Worm (Caenorhabditis elegans) whole organism, young adult: ENCODE data around the gene F58E6.4.

Source experiments
- B0019.2 ChIP-seq: fragments of 200-800 bp; sonication (Bioruptor generic); conservative IDR thresholded peaks from 2 replicates; pipeline ENCODE4 v1.3.6; 2022; ENCODE audit warnings: missing genetic modification reagents, missing genetic modification characterization, missing compliant biosample characterization
- B0035.1 ChIP-seq: sonication (generic microtip); optimal IDR thresholded peaks from 2 replicates; lab custom pipeline; 2016; ENCODE audit warnings: missing genetic modification characterization, mild to moderate bottlenecking, missing compliant biosample characterization, missing genotype, missing genetic modification reagents
- D2030.7 ChIP-seq: fragments of 200-800 bp; sonication (Bioruptor generic); IDR thresholded peaks from 2 replicates; pipeline ENCODE4 v1.3.6; 2022; ENCODE audit warnings: missing genetic modification reagents, missing genetic modification characterization, missing compliant biosample characterization
- F33H1.4 ChIP-seq: fragments of 200-800 bp; sonication (Bioruptor generic); IDR thresholded peaks from 2 replicates; pipeline ENCODE4 v1.3.6; 2022; ENCODE audit warnings: missing genetic modification reagents, missing genetic modification characterization, missing compliant biosample characterization
- F37B4.10 ChIP-seq: fragments of 200-800 bp; sonication (Bioruptor generic); IDR thresholded peaks from 2 replicates; pipeline ENCODE4 v1.3.6; 2022; ENCODE audit warnings: missing genetic modification characterization, missing compliant biosample characterization
- K11D2.4 ChIP-seq: fragments of 200-800 bp; sonication (Bioruptor generic); IDR thresholded peaks from 2 replicates; pipeline ENCODE4 v1.3.6; 2022; ENCODE audit warnings: missing genetic modification reagents, missing genetic modification characterization, missing compliant biosample characterization
- K12H6.12 ChIP-seq: fragments of 200-800 bp; sonication (Bioruptor generic); optimal IDR thresholded peaks from 2 replicates; lab custom pipeline; 2018; ENCODE audit warnings: mild to moderate bottlenecking, missing genetic modification characterization, missing compliant biosample characterization
- T26A5.8 ChIP-seq: sonication (generic microtip); optimal IDR thresholded peaks from 2 replicates; lab custom pipeline; 2016; ENCODE audit warnings: missing genetic modification characterization, missing compliant biosample characterization
- aptf-2 ChIP-seq: fragments of 200-800 bp; sonication (Bioruptor generic); conservative IDR thresholded peaks from 2 replicates; pipeline ENCODE4 v1.3.6; 2022; ENCODE audit warnings: missing genetic modification reagents, missing genetic modification characterization, missing compliant biosample characterization
- attf-5 ChIP-seq: fragments of 200-800 bp; sonication (Bioruptor generic); optimal IDR thresholded peaks from 2 replicates; lab custom pipeline; 2018; ENCODE audit warnings: mild to moderate bottlenecking, missing genetic modification characterization, missing compliant biosample characterization
- cebp-1 ChIP-seq, 2 experiments: fragments of 200-800 bp in 1 of 2; sonication (Bioruptor generic) in 1 of 2; sonication (generic microtip) in 1 of 2; IDR thresholded peaks in 1 of 2; optimal IDR thresholded peaks in 1 of 2; 2 replicates each; pipeline versions ENCODE4 v1.3.6 to Lab custom; 2017 to 2022; ENCODE audit warnings: missing compliant biosample characterization in 2 of 2, missing genetic modification characterization in 2 of 2, mild to moderate bottlenecking in 1 of 2, missing genetic modification reagents in 1 of 2, moderate library complexity in 1 of 2
- ceh-27 ChIP-seq: fragments of 200-800 bp; sonication (Bioruptor generic); optimal IDR thresholded peaks from 2 replicates; lab custom pipeline; 2018; ENCODE audit warnings: mild to moderate bottlenecking, missing genetic modification characterization, moderate library complexity, missing compliant biosample characterization
- ceh-91 ChIP-seq: fragments of 200-800 bp; sonication (Bioruptor generic); IDR thresholded peaks from 2 replicates; pipeline ENCODE4 v1.3.6; 2022; ENCODE audit warnings: missing genetic modification reagents, missing genetic modification characterization, missing compliant biosample characterization
- chd-7 ChIP-seq: sonication (generic microtip); optimal IDR thresholded peaks from 2 replicates; lab custom pipeline; 2016; ENCODE audit warnings: mild to moderate bottlenecking, missing genetic modification characterization, moderate library complexity, missing compliant biosample characterization
- dox-1 ChIP-seq: fragments of 200-800 bp; sonication (Bioruptor generic); IDR thresholded peaks from 2 replicates; pipeline ENCODE4 v1.3.6; 2022; ENCODE audit warnings: missing genetic modification reagents, missing genetic modification characterization, missing compliant biosample characterization
- dpl-1 ChIP-seq: fragments of 150-350 bp; optimal IDR thresholded peaks from 2 replicates; lab custom pipeline; 2014; ENCODE audit warnings: missing biosample characterization, missing genetic modification reagents, missing genetic modification characterization
- efl-1 ChIP-seq: fragments of 150-350 bp; optimal IDR thresholded peaks from 2 replicates; lab custom pipeline; 2014; ENCODE audit warnings: missing biosample characterization, missing genetic modification reagents, missing genetic modification characterization
- egl-18 ChIP-seq: fragments of 200-800 bp; sonication (Bioruptor generic); IDR thresholded peaks from 2 replicates; pipeline ENCODE4 v1.3.6; 2022; ENCODE audit warnings: missing genetic modification reagents, missing genetic modification characterization, missing compliant biosample characterization
- egrh-3 ChIP-seq: fragments of 200-800 bp; sonication (Bioruptor generic); IDR thresholded peaks from 2 replicates; pipeline ENCODE4 v1.3.6; 2022; ENCODE audit warnings: missing genetic modification reagents, missing genetic modification characterization, missing compliant biosample characterization
- ets-4 ChIP-seq: fragments of 200-800 bp; sonication (Bioruptor generic); optimal IDR thresholded peaks from 2 replicates; lab custom pipeline; 2018; ENCODE audit warnings: mild to moderate bottlenecking, missing genetic modification characterization, missing compliant biosample characterization
- gei-17 ChIP-seq: fragments of 200-800 bp; sonication (Bioruptor generic); optimal IDR thresholded peaks from 2 replicates; lab custom pipeline; 2018; ENCODE audit warnings: mild to moderate bottlenecking, missing genetic modification characterization, missing compliant biosample characterization
- him-1 ChIP-seq: sonication (generic microtip); optimal IDR thresholded peaks from 2 replicates; lab custom pipeline; 2016; ENCODE audit warnings: missing genotype, missing genetic modification reagents, missing genetic modification characterization, missing compliant biosample characterization
- hmg-1.2 ChIP-seq: fragments of 200-800 bp; sonication (Bioruptor generic); IDR thresholded peaks from 2 replicates; pipeline ENCODE4 v1.3.6; 2022; ENCODE audit warnings: missing genetic modification reagents, missing genetic modification characterization, missing compliant biosample characterization
- hmg-20 ChIP-seq: fragments of 200-800 bp; sonication (Bioruptor generic); IDR thresholded peaks from 2 replicates; pipeline ENCODE4 v1.3.6; 2022; ENCODE audit warnings: missing genetic modification reagents, missing genetic modification characterization, missing compliant biosample characterization
- hrde-1 ChIP-seq: sonication (generic microtip); optimal IDR thresholded peaks from 2 replicates; lab custom pipeline; 2016; ENCODE audit warnings: missing genetic modification characterization, mild to moderate bottlenecking, missing compliant biosample characterization, moderate library complexity, missing genotype, missing genetic modification reagents, borderline replicate concordance
- lag-1 ChIP-seq: fragments of 200-800 bp; sonication (Bioruptor generic); IDR thresholded peaks from 2 replicates; pipeline ENCODE4 v1.3.6; 2022; ENCODE audit warnings: missing genetic modification reagents, missing genetic modification characterization, missing compliant biosample characterization
- lsl-1 ChIP-seq: fragments of 200-800 bp; sonication (Bioruptor generic); optimal IDR thresholded peaks from 2 replicates; lab custom pipeline; 2018; ENCODE audit warnings: mild to moderate bottlenecking, missing genetic modification characterization, moderate library complexity, missing compliant biosample characterization
- madf-3 ChIP-seq: fragments of 200-800 bp; sonication (Bioruptor generic); IDR thresholded peaks from 2 replicates; pipeline ENCODE4 v1.3.6; 2022; ENCODE audit warnings: missing genetic modification reagents, missing genetic modification characterization, missing compliant biosample characterization
- madf-6 ChIP-seq: fragments of 200-800 bp; sonication (Bioruptor generic); IDR thresholded peaks from 2 replicates; pipeline ENCODE4 v1.3.6; 2022; ENCODE audit warnings: missing genetic modification reagents, missing genetic modification characterization, missing compliant biosample characterization
- madf-8 ChIP-seq: fragments of 200-800 bp; sonication (Bioruptor generic); conservative IDR thresholded peaks from 2 replicates; pipeline ENCODE4 v1.3.6; 2022; ENCODE audit warnings: missing genetic modification reagents, missing genetic modification characterization, missing compliant biosample characterization
- mcd-1 ChIP-seq: fragments of 200-800 bp; sonication (Bioruptor generic); IDR thresholded peaks from 2 replicates; pipeline ENCODE4 v1.3.6; 2022; ENCODE audit warnings: missing genetic modification reagents, missing genetic modification characterization, missing compliant biosample characterization
- mes-4 ChIP-seq: sonication (generic microtip); optimal IDR thresholded peaks from 2 replicates; lab custom pipeline; 2016; ENCODE audit warnings: missing genotype, missing genetic modification characterization, missing compliant biosample characterization
- nfya-1 ChIP-seq: sonication (generic microtip); optimal IDR thresholded peaks from 2 replicates; lab custom pipeline; 2017; ENCODE audit warnings: antibody characterized with exemption, missing compliant biosample characterization, missing genetic modification characterization, borderline replicate concordance; ENCODE audit not compliant: insufficient read depth
- nfya-2 ChIP-seq: fragments of 200-800 bp; sonication (Bioruptor generic); IDR thresholded peaks from 2 replicates; pipeline ENCODE4 v1.3.6; 2022; ENCODE audit warnings: missing genetic modification reagents, missing genetic modification characterization, missing compliant biosample characterization
- nfyb-1 ChIP-seq: fragments of 200-800 bp; sonication (Bioruptor generic); IDR thresholded peaks from 2 replicates; pipeline ENCODE4 v1.3.6; 2022; ENCODE audit warnings: missing genetic modification reagents, missing genetic modification characterization, missing compliant biosample characterization
- nhr-179 ChIP-seq: sonication (generic microtip); optimal IDR thresholded peaks from 2 replicates; lab custom pipeline; 2016; ENCODE audit warnings: mild to moderate bottlenecking, missing genetic modification characterization, missing compliant biosample characterization
- pha-4 ChIP-seq: fragments of 150-350 bp; sonication (generic microtip); optimal IDR thresholded peaks from 2 replicates; lab custom pipeline; 2014; ENCODE audit warnings: missing biosample characterization, missing genetic modification reagents, missing genetic modification characterization
- repo-1 ChIP-seq: sonication (generic microtip); optimal IDR thresholded peaks from 2 replicates; lab custom pipeline; 2017; ENCODE audit warnings: mild to moderate bottlenecking, missing genetic modification characterization, missing compliant biosample characterization
- snpc-3.4 ChIP-seq: sonication (generic microtip); optimal IDR thresholded peaks from 2 replicates; lab custom pipeline; 2017; ENCODE audit warnings: missing genetic modification characterization, mild to moderate bottlenecking, missing compliant biosample characterization, antibody characterized with exemption, moderate library complexity, missing genotype, missing genetic modification reagents
- somi-1 ChIP-seq: fragments of 200-800 bp; sonication (Bioruptor generic); optimal IDR thresholded peaks from 2 replicates; lab custom pipeline; 2018; ENCODE audit warnings: mild to moderate bottlenecking, missing genetic modification characterization, missing compliant biosample characterization
- tlf-1 ChIP-seq: fragments of 200-800 bp; sonication (Bioruptor generic); optimal IDR thresholded peaks from 2 replicates; lab custom pipeline; 2018; ENCODE audit warnings: mild to moderate bottlenecking, missing genetic modification characterization, missing compliant biosample characterization
- unc-130 ChIP-seq: sonication (generic microtip); optimal IDR thresholded peaks from 2 replicates; lab custom pipeline; 2016; ENCODE audit warnings: missing genetic modification reagents, missing genetic modification characterization, missing compliant biosample characterization
- xnd-1 ChIP-seq: sonication (generic microtip); optimal IDR thresholded peaks from 2 replicates; lab custom pipeline; 2016; ENCODE audit warnings: missing genotype, missing genetic modification reagents, missing genetic modification characterization, missing compliant biosample characterization
- zfh-2 ChIP-seq: fragments of 200-800 bp; sonication (Bioruptor generic); conservative IDR thresholded peaks from 2 replicates; pipeline ENCODE4 v1.3.6; 2022; ENCODE audit warnings: missing genetic modification reagents, missing genetic modification characterization, missing compliant biosample characterization
- ztf-28 ChIP-seq: fragments of 200-800 bp; sonication (Bioruptor generic); IDR thresholded peaks from 2 replicates; pipeline ENCODE4 v1.3.6; 2022; ENCODE audit warnings: missing genetic modification reagents, missing genetic modification characterization, missing compliant biosample characterization
- ztf-3 ChIP-seq: fragments of 200-800 bp; sonication (Bioruptor generic); optimal IDR thresholded peaks from 2 replicates; lab custom pipeline; 2018; ENCODE audit warnings: mild to moderate bottlenecking, missing genetic modification characterization, missing compliant biosample characterization

F58E6.4 gene

DNA sequence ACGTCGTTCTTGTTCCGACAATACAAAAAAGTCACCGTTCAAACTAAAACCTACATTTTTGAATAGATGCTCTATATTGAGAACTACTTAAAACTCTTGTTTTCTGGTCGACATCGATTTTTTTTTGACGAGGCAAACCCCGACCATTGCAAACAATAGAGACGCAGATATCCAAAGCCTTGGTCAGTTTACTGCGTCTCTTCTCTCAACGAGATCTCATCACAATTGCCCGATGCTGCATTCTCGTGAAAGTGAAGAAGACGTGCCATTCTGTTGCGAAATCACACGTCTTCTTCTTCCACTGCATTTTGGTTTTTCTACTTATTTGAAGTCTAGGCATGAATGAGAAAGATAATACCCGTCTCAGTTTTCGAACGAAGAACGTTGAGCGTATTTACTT lies 45.8 kb downstream of the F58E6.4 start:
- TF ChIP-seq B0019.2 (GFP tag; lab: Robert Waterston, UW) = no peak
- TF ChIP-seq cebp-1 (GFP tag; IDR thresholded peaks at IDR 0.05; lab: Robert Waterston, UW) = peak; percentile 78; the same call in 1 of the 2 replicates
- peak; percentile 96 for TF ChIP-seq cebp-1 (tag; optimal IDR thresholded peaks at IDR 0.05; lab: Kevin White, UChicago)
- TF ChIP-seq K12H6.12 (tag; lab: Kevin White, UChicago) = peak; percentile 47
- TF ChIP-seq hmg-1.2 (GFP tag; lab: Robert Waterston, UW) = peak; percentile 63; the same call in 1 of the 2 replicates
- TF ChIP-seq ceh-27 (GFP tag; lab: Kevin White, UChicago) = peak; percentile 74
- TF ChIP-seq, all 124 proteins: peak for 4

DNA sequence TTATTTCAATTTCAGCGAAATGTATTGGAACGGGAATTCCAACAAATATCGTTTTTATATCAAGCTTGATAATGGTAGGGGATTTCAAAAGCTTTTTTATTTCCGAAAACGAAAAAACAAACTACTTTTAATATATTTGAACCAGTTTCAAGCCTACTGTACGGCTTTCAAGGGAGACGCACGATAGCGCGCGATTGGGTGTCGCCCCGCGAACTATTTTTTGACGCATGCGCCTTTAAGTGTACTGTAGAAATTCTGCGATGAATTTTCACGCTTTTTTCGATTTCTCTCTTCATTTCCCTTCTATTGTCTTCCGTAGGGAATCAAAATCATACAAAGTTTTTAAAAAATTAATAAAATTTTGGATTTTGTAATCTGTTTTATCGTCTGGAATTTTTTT lies 46.7 kb downstream of the F58E6.4 start:
- TF ChIP-seq dpl-1 (GFP tag; lab: Kevin White, UChicago) = peak; percentile 43
- no peak for TF ChIP-seq nfyb-1 (GFP tag; lab: Robert Waterston, UW)
- no peak for TF ChIP-seq nhr-179 (tag; lab: Kevin White, UChicago)
- TF ChIP-seq D2030.7 (GFP tag; lab: Robert Waterston, UW) = no peak; the same call in 1 of the 2 replicates
- TF ChIP-seq snpc-3.4 (tag; lab: Kevin White, UChicago) = no peak
- TF ChIP-seq madf-3 (GFP tag; lab: Robert Waterston, UW) = no peak
- TF ChIP-seq T26A5.8 (tag; lab: Kevin White, UChicago) = no peak
- no peak for TF ChIP-seq ets-4 (GFP tag; lab: Kevin White, UChicago)
- no peak for TF ChIP-seq attf-5
- no peak for TF ChIP-seq cebp-1 (GFP tag; IDR thresholded peaks at IDR 0.05; lab: Robert Waterston, UW)
- TF ChIP-seq cebp-1 (tag; optimal IDR thresholded peaks at IDR 0.05; lab: Kevin White, UChicago) = no peak
- peak; percentile 85 for TF ChIP-seq efl-1 (GFP tag; lab: Kevin White, UChicago)
- peak; percentile 64 for TF ChIP-seq F33H1.4 (GFP tag; lab: Robert Waterston, UW)
- no peak for TF ChIP-seq hmg-1.2 (GFP tag; lab: Robert Waterston, UW)
- TF ChIP-seq ztf-28 (GFP tag; lab: Robert Waterston, UW) = no peak
- no peak for TF ChIP-seq egrh-3 (GFP tag; lab: Robert Waterston, UW)
- no peak for TF ChIP-seq B0035.1 (tag; lab: Kevin White, UChicago)
- TF ChIP-seq pha-4 (tag; lab: Kevin White, UChicago) = no peak
- no peak for TF ChIP-seq dox-1
- no peak for TF ChIP-seq unc-130 (GFP tag; lab: Kevin White, UChicago)
- no peak for TF ChIP-seq egl-18 (GFP tag; lab: Robert Waterston, UW)
- TF ChIP-seq F37B4.10 (GFP tag; lab: Robert Waterston, UW) = no peak
- no peak for TF ChIP-seq K11D2.4 (GFP tag; lab: Robert Waterston, UW)
- TF ChIP-seq madf-6 (GFP tag; lab: Robert Waterston, UW) = peak; percentile 83
- no peak for TF ChIP-seq repo-1 (tag; lab: Kevin White, UChicago)
- TF ChIP-seq hrde-1 = no peak
- TF ChIP-seq lsl-1 (GFP tag; lab: Kevin White, UChicago) = peak; percentile 86
- no peak for TF ChIP-seq gei-17 (GFP tag; lab: Kevin White, UChicago)
- TF ChIP-seq lag-1 (GFP tag; lab: Robert Waterston, UW) = no peak
- TF ChIP-seq somi-1 (GFP tag; lab: Kevin White, UChicago) = no peak
- TF ChIP-seq chd-7 = no peak
- no peak for TF ChIP-seq tlf-1 (GFP tag; lab: Kevin White, UChicago)
- TF ChIP-seq ceh-91 (GFP tag; lab: Robert Waterston, UW) = peak; percentile 63
- TF ChIP-seq hmg-20 (GFP tag; lab: Robert Waterston, UW) = no peak
- TF ChIP-seq mes-4 (tag; lab: Kevin White, UChicago) = no peak
- TF ChIP-seq zfh-2 (GFP tag; lab: Robert Waterston, UW) = no peak
- no peak for TF ChIP-seq mcd-1 (GFP tag; lab: Robert Waterston, UW)
- peak; percentile 44 for TF ChIP-seq madf-8 (GFP tag; lab: Robert Waterston, UW)
- no peak for TF ChIP-seq aptf-2
- no peak for TF ChIP-seq ztf-3 (GFP tag; lab: Kevin White, UChicago)
- TF ChIP-seq nfya-2 = no peak
- peak; percentile 42 for TF ChIP-seq xnd-1 (tag; lab: Kevin White, UChicago)
- no peak for TF ChIP-seq nfya-1 (tag; lab: Kevin White, UChicago)
- TF ChIP-seq him-1 (tag; lab: Kevin White, UChicago) = no peak
